Worm (Caenorhabditis elegans): ENCODE measurements around the gene apc-17.
A peak's percentile ranks its signal among the peaks of the same experiment; 100 is the strongest.

The apc-17 gene

DNA sequence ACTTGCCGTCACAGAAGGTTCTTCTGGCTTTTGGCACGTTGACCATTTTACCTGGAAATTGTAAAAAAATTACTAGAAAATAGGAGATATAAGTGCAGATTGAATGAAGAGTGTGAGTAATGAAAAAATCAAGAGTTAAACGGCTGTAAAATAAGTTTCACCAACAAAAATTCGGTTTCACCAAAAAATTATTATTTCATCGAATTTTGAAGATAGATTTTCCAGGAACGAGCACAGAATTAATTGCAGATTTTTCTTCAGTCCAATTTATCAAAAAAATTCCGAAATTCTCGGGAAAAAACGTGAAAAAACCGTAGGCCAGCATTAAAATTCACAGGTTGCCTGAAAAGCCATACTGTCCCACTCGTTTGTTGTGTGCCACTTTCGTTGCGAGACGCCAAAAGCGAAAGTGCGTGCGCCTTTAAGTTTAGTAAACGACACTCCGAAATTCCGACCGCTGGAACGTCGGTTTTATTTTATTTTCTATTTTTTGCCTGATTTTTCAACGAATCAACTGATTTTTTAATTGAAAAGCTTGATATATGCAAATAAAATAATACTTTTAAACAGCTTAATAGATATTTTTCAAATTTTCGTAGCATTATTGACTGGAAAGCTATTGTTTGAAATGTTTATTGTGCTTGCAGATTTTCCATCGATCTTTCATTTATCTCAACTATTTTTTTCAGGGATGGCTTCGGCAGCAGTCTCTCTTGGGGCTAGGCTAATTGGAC lies 10.6 kb upstream of the apc-17 start, which contains the start of the genes rpl-36.A and nuo-1:
rpl-36.A (minus strand) TSS at position 51 of the 734 bp plus-strand sequence.
nuo-1 (plus strand) TSS at position 684 of the 734 bp plus-strand sequence.
- TF ChIP-seq lin-39 (tag; optimal IDR thresholded peaks at IDR 0.05) (no peak), ceh-44 (GFP tag; IDR thresholded peaks at IDR 0.05) (no peak), jun-1 (tag; optimal IDR thresholded peaks at IDR 0.05) (no peak), F37D6.2 (tag; optimal IDR thresholded peaks at IDR 0.05) (peak; percentile 27), D1046.2 (GFP tag; IDR thresholded peaks at IDR 0.05) (peak; percentile 98), mep-1 (tag; optimal IDR thresholded peaks at IDR 0.05) (peak; percentile 85), lin-38 (GFP tag; IDR thresholded peaks at IDR 0.05) (peak; percentile 78), ceh-20 (GFP tag; IDR thresholded peaks at IDR 0.05) (peak; percentile 43; the same call in 1 of the 2 replicates), dmd-6 (GFP tag; IDR thresholded peaks at IDR 0.05) (peak; percentile 49), nhr-102 (tag; optimal IDR thresholded peaks at IDR 0.05) (peak; percentile 22), F44E2.7 (GFP tag; IDR thresholded peaks at IDR 0.05) (no peak), attf-4 (tag; optimal IDR thresholded peaks at IDR 0.05) (no peak), hlh-30 (tag; optimal IDR thresholded peaks at IDR 0.05; ENCODE audit: insufficient read depth) (peak; percentile 76), lim-7 (GFP tag; IDR thresholded peaks at IDR 0.05) (no peak), hif-1 (tag; optimal IDR thresholded peaks at IDR 0.05) (peak in 1 of 2 experiments; percentile 74), aha-1 (tag) (peak; percentile 58), aly-2 (tag; optimal IDR thresholded peaks at IDR 0.05) (no peak), lir-3 (tag; optimal IDR thresholded peaks at IDR 0.05) (no peak), mes-2 (tag; optimal IDR thresholded peaks at IDR 0.05; ENCODE audit: poor library complexity, severe bottlenecking) (peak; percentile 86), fkh-10 (GFP tag; optimal IDR thresholded peaks at IDR 0.05) (peak; percentile 1), lin-29 (GFP tag; IDR thresholded peaks at IDR 0.05) (no peak), ama-1 (optimal IDR thresholded peaks at IDR 0.05) (peak; percentile 56), nhr-10 (tag; optimal IDR thresholded peaks at IDR 0.05) (no peak), dpl-1 (GFP tag; optimal IDR thresholded peaks at IDR 0.05) (peak; percentile 83), daf-16 (GFP tag; optimal IDR thresholded peaks at IDR 0.05) (no peak), daf-16 (tag; optimal IDR thresholded peaks at IDR 0.05) (peak; percentile 41), unc-62 (GFP tag; optimal IDR thresholded peaks at IDR 0.05 in 1 of 2) (peak in 1 of 2 experiments; percentile 50), unc-62 (tag; optimal IDR thresholded peaks at IDR 0.05) (no peak), lin-13 (GFP tag; optimal IDR thresholded peaks at IDR 0.05) (peak; percentile 54), ZK546.5 (tag; optimal IDR thresholded peaks at IDR 0.05) (peak in 1 of 2 experiments; percentile 6), unc-39 (tag; optimal IDR thresholded peaks at IDR 0.05) (no peak), unc-130 (GFP tag; optimal IDR thresholded peaks at IDR 0.05) (peak; percentile 50), hmg-1.1 (GFP tag; IDR thresholded peaks at IDR 0.05) (peak; percentile 72), nhr-6 (tag; optimal IDR thresholded peaks at IDR 0.05) (peak; percentile 81), lsy-2 (tag; optimal IDR thresholded peaks at IDR 0.05) (peak; percentile 91 to 99), zip-11 (GFP tag; IDR thresholded peaks at IDR 0.05) (no peak), dve-1 (tag; optimal IDR thresholded peaks at IDR 0.05; ENCODE audit: insufficient read depth) (peak; percentile 71), mxl-3 (GFP tag; optimal IDR thresholded peaks at IDR 0.05) (peak; percentile 36), nhr-42 (GFP tag; IDR thresholded peaks at IDR 0.05) (no peak), T20F7.1 (GFP tag; optimal IDR thresholded peaks at IDR 0.05) (peak; percentile 96), pha-4 (GFP tag; IDR thresholded peaks at IDR 0.05) (no peak), pha-4 (tag; optimal IDR thresholded peaks at IDR 0.05) (peak; percentile 12), egl-43 (GFP tag; IDR thresholded peaks at IDR 0.05) (no peak), zag-1 (tag; optimal IDR thresholded peaks at IDR 0.05) (no peak), ceh-28 (tag; optimal IDR thresholded peaks at IDR 0.05) (no peak), Y48G9A.11 (GFP tag; IDR thresholded peaks at IDR 0.05) (peak; percentile 83), nhr-28 (tag; optimal IDR thresholded peaks at IDR 0.05) (peak; percentile 48), sdz-12 (GFP tag; optimal IDR thresholded peaks at IDR 0.05) (no peak), nhr-237 (tag; optimal IDR thresholded peaks at IDR 0.05) (no peak), mxl-2 (GFP tag; conservative IDR thresholded peaks at IDR 0.05) (no peak), pqm-1 (tag; optimal IDR thresholded peaks at IDR 0.05) (no peak), rbr-2 (tag; optimal IDR thresholded peaks at IDR 0.05) (peak; percentile 57)

All from whole organism, L4 larva.